Worm (Caenorhabditis elegans): ENCODE data around the gene H05C05.4.

DNA sequence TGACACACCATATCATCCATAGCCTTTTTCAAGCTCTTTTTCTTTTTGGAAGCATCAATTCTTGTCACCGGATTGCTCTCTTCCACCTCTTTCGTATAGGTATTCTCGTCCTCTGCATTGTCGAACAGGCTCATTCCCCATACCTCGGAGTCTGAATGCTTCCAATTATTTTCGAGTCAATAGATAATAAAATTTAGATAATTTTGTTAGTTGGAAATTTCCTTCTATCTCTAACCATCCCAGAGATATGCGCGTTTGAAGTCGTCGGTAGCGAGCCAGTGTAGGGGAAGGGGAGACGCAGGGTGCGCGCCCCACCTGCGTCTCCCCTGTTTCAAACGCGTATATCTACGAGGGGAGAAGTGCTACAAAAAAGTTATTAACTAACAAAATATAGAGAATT, 25.1 kb downstream of the H05C05.4 start:
- TF ChIP-seq zag-1 (tag; optimal IDR thresholded peaks at IDR 0.05) (no peak), nhr-12 (tag; optimal IDR thresholded peaks at IDR 0.05) (no peak), lsy-2 (tag; optimal IDR thresholded peaks at IDR 0.05) (no peak), ztf-4 (tag; optimal IDR thresholded peaks at IDR 0.05) (no peak), dpl-1 (GFP tag; optimal IDR thresholded peaks at IDR 0.05) (no peak), ceh-90 (tag; optimal IDR thresholded peaks at IDR 0.05) (no peak), nhr-11 (tag; optimal IDR thresholded peaks at IDR 0.05) (no peak), zip-4 (GFP tag; optimal IDR thresholded peaks at IDR 0.05) (no peak), sptf-1 (tag; optimal IDR thresholded peaks at IDR 0.05) (no peak)
